Worm (Caenorhabditis elegans): ENCODE data around the gene nlp-78.

Gene nlp-78

DNA sequence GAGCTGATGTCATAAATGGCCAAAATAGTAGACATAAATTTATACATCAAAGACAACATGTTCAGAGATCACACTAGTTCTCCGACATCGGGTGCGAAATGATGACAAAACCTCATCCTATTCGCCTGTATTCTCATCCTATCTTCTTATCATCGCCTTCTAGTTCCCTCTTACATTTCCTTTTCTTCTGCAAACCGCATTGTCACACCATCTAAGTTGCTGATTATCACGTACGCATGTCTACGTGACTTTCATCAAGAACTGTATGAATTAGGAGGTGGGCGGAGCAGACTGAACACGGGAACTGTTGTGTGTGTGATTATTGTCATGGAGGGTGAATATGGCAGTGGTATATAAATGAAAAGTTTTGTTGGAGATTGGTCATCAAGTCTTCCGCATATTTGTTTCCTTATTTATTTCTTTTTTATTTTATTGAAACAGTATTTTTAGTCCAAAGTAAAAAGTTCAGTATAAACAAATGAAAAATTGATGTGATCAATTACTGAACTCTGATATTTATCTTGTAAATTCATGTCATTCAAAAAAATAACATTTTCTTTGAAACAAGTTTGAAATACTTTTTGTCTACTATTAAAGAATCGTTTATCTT is 24.3 kb downstream of the nlp-78 start:
- TF ChIP-seq gmeb-1 (tag; optimal IDR thresholded peaks at IDR 0.05) (peak; percentile 38), fos-1 (tag; optimal IDR thresholded peaks at IDR 0.05) (peak; percentile 72), snpc-4 (tag; optimal IDR thresholded peaks at IDR 0.05) (no peak), nhr-129 (tag; optimal IDR thresholded peaks at IDR 0.05) (peak; percentile 52), lin-39 (tag; optimal IDR thresholded peaks at IDR 0.05) (no peak), sma-3 (GFP tag; optimal IDR thresholded peaks at IDR 0.05) (peak; percentile 85), ceh-16 (tag; optimal IDR thresholded peaks at IDR 0.05) (no peak), nhr-25 (tag; optimal IDR thresholded peaks at IDR 0.05) (peak; percentile 26), blmp-1 (tag; optimal IDR thresholded peaks at IDR 0.05; ENCODE audit: insufficient read depth) (peak; percentile 40), mdl-1 (tag; optimal IDR thresholded peaks at IDR 0.05) (no peak), sma-9 (GFP tag; optimal IDR thresholded peaks at IDR 0.05) (peak; percentile 90), sma-9 (tag; optimal IDR thresholded peaks at IDR 0.05) (no peak), skn-1 (tag; optimal IDR thresholded peaks at IDR 0.05) (peak; percentile 72), C34F6.9 (tag; optimal IDR thresholded peaks at IDR 0.05) (no peak), nhr-12 (tag; optimal IDR thresholded peaks at IDR 0.05) (no peak), crh-2 (tag; optimal IDR thresholded peaks at IDR 0.05) (peak; percentile 4), ztf-4 (tag; optimal IDR thresholded peaks at IDR 0.05) (no peak), nhr-237 (tag; optimal IDR thresholded peaks at IDR 0.05) (no peak), nhr-21 (tag; optimal IDR thresholded peaks at IDR 0.05) (peak; percentile 89), nhr-10 (tag; optimal IDR thresholded peaks at IDR 0.05) (no peak)

DNA sequence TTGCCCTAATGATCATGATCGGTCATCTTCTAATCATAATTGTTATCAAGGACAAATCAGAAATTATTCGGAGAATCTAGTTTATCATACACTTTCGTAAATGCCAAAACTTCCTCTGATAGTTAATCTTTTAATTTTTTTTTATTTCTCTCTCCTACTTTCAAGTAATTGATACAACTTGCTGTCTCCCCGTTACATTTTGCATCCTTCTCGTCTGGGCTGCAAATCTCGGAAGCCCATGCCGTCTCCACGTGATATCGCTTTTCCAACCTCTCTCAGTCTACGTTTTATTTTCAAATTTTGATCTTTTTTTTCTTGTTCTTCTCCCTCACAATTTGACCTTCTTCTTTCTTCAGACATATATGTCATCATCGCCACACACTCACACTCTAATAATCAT is 25.0 kb downstream of the nlp-78 start, which contains the start of gene rhy-1:
rhy-1 (plus strand) TSS at position 357 of the 400 bp plus-strand sequence.
- TF ChIP-seq unc-55 (GFP tag; optimal IDR thresholded peaks at IDR 0.05) (no peak), sma-9 (GFP tag; optimal IDR thresholded peaks at IDR 0.05) (peak; percentile 62), sma-9 (tag; optimal IDR thresholded peaks at IDR 0.05) (no peak), lin-39 (tag; optimal IDR thresholded peaks at IDR 0.05) (no peak), nhr-6 (tag; optimal IDR thresholded peaks at IDR 0.05) (no peak), nhr-21 (tag; optimal IDR thresholded peaks at IDR 0.05) (no peak), egl-27 (tag; optimal IDR thresholded peaks at IDR 0.05) (no peak), mab-5 (tag; optimal IDR thresholded peaks at IDR 0.05) (no peak), lsy-2 (tag; optimal IDR thresholded peaks at IDR 0.05) (no peak), sma-3 (GFP tag; optimal IDR thresholded peaks at IDR 0.05) (peak; percentile 10), nhr-77 (tag; optimal IDR thresholded peaks at IDR 0.05) (no peak), nhr-25 (tag; optimal IDR thresholded peaks at IDR 0.05) (peak; percentile 64), dmd-4 (tag; optimal IDR thresholded peaks at IDR 0.05) (no peak), crh-2 (tag; optimal IDR thresholded peaks at IDR 0.05) (no peak), blmp-1 (tag; optimal IDR thresholded peaks at IDR 0.05; ENCODE audit: insufficient read depth) (peak; percentile 1)

DNA sequence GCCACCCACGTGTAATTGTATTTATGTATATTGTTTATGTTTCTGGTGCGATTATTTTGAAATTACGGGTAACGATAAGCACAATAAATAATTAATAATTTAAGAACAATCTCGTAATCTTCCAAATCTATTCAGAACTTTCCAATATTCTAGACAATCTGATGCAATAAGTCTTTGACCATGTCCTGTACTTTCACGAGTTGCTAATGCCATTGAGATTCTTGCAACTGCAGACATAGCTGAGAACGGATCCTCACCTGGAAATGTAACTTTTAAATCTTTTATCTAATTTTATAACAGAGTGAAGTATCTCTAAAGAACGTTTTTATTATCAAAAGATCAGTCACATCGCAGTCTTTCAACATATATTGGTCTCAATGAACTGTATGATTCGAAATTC is 27.4 kb downstream of the nlp-78 start:
- TF ChIP-seq elt-3 (tag; optimal IDR thresholded peaks at IDR 0.05), result no peak
- TF ChIP-seq ama-1 (optimal IDR thresholded peaks at IDR 0.05), result peak; percentile 60

ce11 chrII:9165762-9166460 is 29.9 kb downstream of the nlp-78 start, which contains the start of gene W07A12.8:
Gene W07A12.8, minus strand, starts transcription at chrII:9165812.
- no peak for TF ChIP-seq aly-2 (tag; optimal IDR thresholded peaks at IDR 0.05)
- no peak for TF ChIP-seq nhr-11 (tag; optimal IDR thresholded peaks at IDR 0.05)
- peak; percentile 57 for TF ChIP-seq fos-1 (tag; optimal IDR thresholded peaks at IDR 0.05)

DNA sequence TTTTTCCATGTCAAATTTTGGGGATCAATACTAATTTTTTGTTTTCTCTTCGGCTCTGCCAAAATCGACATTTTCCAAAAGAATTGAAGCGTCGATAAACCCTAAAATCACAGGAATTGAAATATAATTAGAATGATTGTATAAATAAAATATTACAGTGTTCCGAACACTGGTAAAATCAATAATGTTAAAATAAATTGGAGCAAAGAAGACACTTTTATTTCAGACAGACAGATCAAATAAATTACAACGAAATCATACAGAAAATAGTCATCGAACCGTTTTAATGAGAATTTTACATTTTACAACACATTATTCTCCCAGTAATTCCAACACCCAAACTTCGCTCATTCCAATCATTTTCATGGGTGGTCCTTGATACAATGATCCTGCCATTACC is 31.8 kb downstream of the nlp-78 start, which contains the start of gene T23G7.3:
T23G7.3 (minus strand) TSS at position 101 of the 400 bp plus-strand sequence.
- no peak for TF ChIP-seq nhr-10 (tag; optimal IDR thresholded peaks at IDR 0.05)
- no peak for TF ChIP-seq sma-3 (GFP tag; optimal IDR thresholded peaks at IDR 0.05)
- no peak for TF ChIP-seq nhr-6 (tag; optimal IDR thresholded peaks at IDR 0.05)
- TF ChIP-seq crh-2 (tag; optimal IDR thresholded peaks at IDR 0.05), result no peak

Data from whole organism, L2 larva.